Worm (Caenorhabditis elegans): ENCODE measurements around the gene sre-26.

Gene sre-26

ce11 chrII:12425644-12426222 is 5.3 kb upstream of the sre-26 start, which contains the start of gene daf-22:
daf-22 (minus strand) TSS chrII:12425694.
- TF ChIP-seq cebp-2 (GFP tag; IDR thresholded peaks at IDR 0.05) (no peak), die-1 (tag; optimal IDR thresholded peaks at IDR 0.05) (no peak), let-607 (tag; optimal IDR thresholded peaks at IDR 0.05) (peak in 1 of 2 experiments; percentile 23), ztf-6 (GFP tag; IDR thresholded peaks at IDR 0.05) (no peak), C17E4.6 (GFP tag; IDR thresholded peaks at IDR 0.05) (no peak), attf-6 (GFP tag; IDR thresholded peaks at IDR 0.05) (no peak), egrh-3 (GFP tag; IDR thresholded peaks at IDR 0.05) (no peak), nhr-80 (tag; optimal IDR thresholded peaks at IDR 0.05) (peak; percentile 78), sea-2 (GFP tag; IDR thresholded peaks at IDR 0.05) (no peak), ztf-25 (GFP tag; IDR thresholded peaks at IDR 0.05) (no peak), tbp1 (GFP tag; optimal IDR thresholded peaks at IDR 0.05) (no peak), K12H6.12 (tag; optimal IDR thresholded peaks at IDR 0.05) (no peak), ztf-26 (tag; optimal IDR thresholded peaks at IDR 0.05) (no peak), lir-1 (GFP tag; conservative IDR thresholded peaks at IDR 0.05) (no peak)

ce11 chrII:12417996-12418395 is 2.4 kb downstream of the sre-26 start:
- TF ChIP-seq dox-1 (GFP tag; IDR thresholded peaks at IDR 0.05) (no peak), F52B5.7 (tag; optimal IDR thresholded peaks at IDR 0.05) (no peak), ztf-28 (GFP tag; IDR thresholded peaks at IDR 0.05) (no peak), F39B2.1 (GFP tag; IDR thresholded peaks at IDR 0.05) (no peak), F37B4.10 (GFP tag; IDR thresholded peaks at IDR 0.05) (no peak), rec-8 (tag; optimal IDR thresholded peaks at IDR 0.05) (no peak), F49E8.2 (tag; optimal IDR thresholded peaks at IDR 0.05; ENCODE audit: insufficient read depth) (no peak), nfyb-1 (GFP tag; IDR thresholded peaks at IDR 0.05) (no peak), tlf-1 (GFP tag; optimal IDR thresholded peaks at IDR 0.05) (no peak), lin-40 (tag; optimal IDR thresholded peaks at IDR 0.05) (no peak), mel-28 (tag; optimal IDR thresholded peaks at IDR 0.05; ENCODE audit: borderline replicate concordance) (no peak), F55B11.4 (tag; optimal IDR thresholded peaks at IDR 0.05; ENCODE audit: borderline replicate concordance, insufficient read depth) (no peak), nfya-2 (GFP tag; IDR thresholded peaks at IDR 0.05) (no peak), efl-1 (GFP tag; optimal IDR thresholded peaks at IDR 0.05) (no peak), dpl-1 (GFP tag; optimal IDR thresholded peaks at IDR 0.05) (no peak), nhr-120 (GFP tag; IDR thresholded peaks at IDR 0.05) (no peak), ceh-58 (GFP tag; IDR thresholded peaks at IDR 0.05) (no peak), F23B12.7 (tag; optimal IDR thresholded peaks at IDR 0.05; ENCODE audit: insufficient read depth) (no peak)

ce11 chrII:12417514-12417913 is 2.9 kb downstream of the sre-26 start, which contains the start of gene sre-27:
sre-27 (minus strand) TSS chrII:12417614.
- no peak for TF ChIP-seq sea-2 (GFP tag; IDR thresholded peaks at IDR 0.05)
- TF ChIP-seq let-607 (tag; optimal IDR thresholded peaks at IDR 0.05), result no peak
- no peak for TF ChIP-seq lsl-1 (GFP tag; optimal IDR thresholded peaks at IDR 0.05)
- no peak for TF ChIP-seq ceh-27 (GFP tag; optimal IDR thresholded peaks at IDR 0.05)
- no peak for TF ChIP-seq tlf-1 (GFP tag; optimal IDR thresholded peaks at IDR 0.05)
- TF ChIP-seq F55B11.4 (tag; optimal IDR thresholded peaks at IDR 0.05; ENCODE audit: borderline replicate concordance, insufficient read depth), result no peak
- no peak for TF ChIP-seq Y53F4B.3 (GFP tag; IDR thresholded peaks at IDR 0.05)
- no peak for TF ChIP-seq him-1 (tag; optimal IDR thresholded peaks at IDR 0.05)
- no peak for TF ChIP-seq akir-1 (GFP tag; optimal IDR thresholded peaks at IDR 0.05)

Measured in whole organism, young adult.